Worm (Caenorhabditis elegans) whole organism, mixed stage, embryonic: ENCODE measurements around the gene Y66C5A.1.

Source experiments
- drap-1 ChIP-seq: fragments of 200-800 bp; sonication (Bioruptor generic); optimal IDR thresholded peaks from 3 replicates; lab custom pipeline; 2018; ENCODE audit warnings: mild to moderate bottlenecking, missing genetic modification characterization, missing compliant biosample characterization
- lin-13 ChIP-seq: fragments of 150-350 bp; optimal IDR thresholded peaks from 2 replicates; lab custom pipeline; 2014; ENCODE audit warnings: missing biosample characterization, missing genetic modification characterization
- ztf-11 ChIP-seq: fragments of 150-350 bp; optimal IDR thresholded peaks from 2 replicates; lab custom pipeline; 2014; ENCODE audit warnings: missing biosample characterization, missing genetic modification characterization

DNA sequence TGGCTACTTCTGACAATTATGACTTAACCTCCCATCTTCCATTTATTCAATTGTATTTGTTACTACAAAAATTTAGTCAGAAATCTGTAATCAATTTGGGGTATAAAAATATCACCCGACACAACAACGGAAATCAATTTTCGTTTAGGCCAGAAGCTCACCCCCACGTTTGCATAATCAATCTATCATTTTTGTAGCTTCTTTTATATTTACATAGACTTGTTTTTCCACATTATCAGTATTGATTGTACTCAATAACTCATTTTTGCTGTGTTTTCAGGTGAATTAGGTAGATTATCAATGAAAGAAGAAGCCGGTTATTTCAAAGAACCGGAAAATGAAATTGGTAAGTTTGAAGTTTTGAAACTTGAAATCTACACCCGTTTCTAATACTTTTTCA lies 18.4 kb upstream of the Y66C5A.1 start, which contains the start of gene M163.5:
- TF ChIP-seq drap-1 (GFP tag; lab: Kevin White, UChicago) (no peak), lin-13 (tag; lab: Kevin White, UChicago) (no peak), ztf-11 (tag; lab: Kevin White, UChicago) (no peak)
